Worm (Caenorhabditis elegans) whole organism, young adult: ENCODE data around the gene rpia-1.
A peak's percentile ranks its signal among the peaks of the same experiment; 100 is the strongest.

Experiments used
- B0336.3 ChIP-seq: fragments of 200-800 bp; sonication (Bioruptor generic); IDR thresholded peaks from 2 replicates; pipeline ENCODE4 v1.3.6; 2022; ENCODE audit warnings: missing genetic modification characterization, missing compliant biosample characterization
- D2030.7 ChIP-seq: fragments of 200-800 bp; sonication (Bioruptor generic); IDR thresholded peaks from 2 replicates; pipeline ENCODE4 v1.3.6; 2022; ENCODE audit warnings: missing genetic modification reagents, missing genetic modification characterization, missing compliant biosample characterization
- F57C9.4 ChIP-seq: sonication (generic microtip); optimal IDR thresholded peaks from 2 replicates; lab custom pipeline; 2017; ENCODE audit warnings: mild to moderate bottlenecking, missing genetic modification characterization, missing compliant biosample characterization
- ZK185.1 ChIP-seq: sonication (generic microtip); optimal IDR thresholded peaks from 2 replicates; lab custom pipeline; 2016; ENCODE audit warnings: mild to moderate bottlenecking, missing genetic modification characterization, missing compliant biosample characterization; ENCODE audit not compliant: poor library complexity, severe bottlenecking
- ama-1 ChIP-seq, 3 experiments: fragments of 150-350 bp in 1 of 3; sonication (generic microtip) in 2 of 3; optimal IDR thresholded peaks; 2 replicates each; lab custom pipeline; 2014 to 2018; ENCODE audit warnings: missing biosample characterization in 2 of 3, missing genetic modification characterization in 2 of 3, missing genetic modification reagents in 2 of 3
- attf-5 ChIP-seq: fragments of 200-800 bp; sonication (Bioruptor generic); optimal IDR thresholded peaks from 2 replicates; lab custom pipeline; 2018; ENCODE audit warnings: mild to moderate bottlenecking, missing genetic modification characterization, missing compliant biosample characterization
- attf-6 ChIP-seq: fragments of 200-800 bp; sonication (Bioruptor generic); IDR thresholded peaks from 2 replicates; pipeline ENCODE4 v1.3.6; 2022; ENCODE audit warnings: missing genetic modification reagents, missing genetic modification characterization, missing compliant biosample characterization
- cebp-1 ChIP-seq, 2 experiments: fragments of 200-800 bp in 1 of 2; sonication (Bioruptor generic) in 1 of 2; sonication (generic microtip) in 1 of 2; IDR thresholded peaks in 1 of 2; optimal IDR thresholded peaks in 1 of 2; 2 replicates each; pipeline versions ENCODE4 v1.3.6 to Lab custom; 2017 to 2022; ENCODE audit warnings: missing compliant biosample characterization in 2 of 2, missing genetic modification characterization in 2 of 2, mild to moderate bottlenecking in 1 of 2, missing genetic modification reagents in 1 of 2, moderate library complexity in 1 of 2
- ceh-27 ChIP-seq: fragments of 200-800 bp; sonication (Bioruptor generic); optimal IDR thresholded peaks from 2 replicates; lab custom pipeline; 2018; ENCODE audit warnings: mild to moderate bottlenecking, missing genetic modification characterization, moderate library complexity, missing compliant biosample characterization
- ceh-40 ChIP-seq: fragments of 200-800 bp; sonication (Bioruptor generic); IDR thresholded peaks from 2 replicates; pipeline ENCODE4 v1.3.6; 2022; ENCODE audit warnings: missing genetic modification characterization, missing compliant biosample characterization
- ceh-58 ChIP-seq: fragments of 200-800 bp; sonication (Bioruptor generic); IDR thresholded peaks from 2 replicates; pipeline ENCODE4 v1.3.6; 2022; ENCODE audit warnings: missing genetic modification characterization, missing compliant biosample characterization
- chd-7 ChIP-seq: sonication (generic microtip); optimal IDR thresholded peaks from 2 replicates; lab custom pipeline; 2016; ENCODE audit warnings: mild to moderate bottlenecking, missing genetic modification characterization, moderate library complexity, missing compliant biosample characterization
- dox-1 ChIP-seq: fragments of 200-800 bp; sonication (Bioruptor generic); IDR thresholded peaks from 2 replicates; pipeline ENCODE4 v1.3.6; 2022; ENCODE audit warnings: missing genetic modification reagents, missing genetic modification characterization, missing compliant biosample characterization
- dpl-1 ChIP-seq: fragments of 150-350 bp; optimal IDR thresholded peaks from 2 replicates; lab custom pipeline; 2014; ENCODE audit warnings: missing biosample characterization, missing genetic modification reagents, missing genetic modification characterization
- efl-1 ChIP-seq: fragments of 150-350 bp; optimal IDR thresholded peaks from 2 replicates; lab custom pipeline; 2014; ENCODE audit warnings: missing biosample characterization, missing genetic modification reagents, missing genetic modification characterization
- egl-44 ChIP-seq: fragments of 200-800 bp; sonication (Bioruptor generic); IDR thresholded peaks from 2 replicates; pipeline ENCODE4 v1.3.6; 2022; ENCODE audit warnings: missing genetic modification reagents, missing genetic modification characterization, missing compliant biosample characterization
- ets-4 ChIP-seq: fragments of 200-800 bp; sonication (Bioruptor generic); optimal IDR thresholded peaks from 2 replicates; lab custom pipeline; 2018; ENCODE audit warnings: mild to moderate bottlenecking, missing genetic modification characterization, missing compliant biosample characterization
- hlh-12 ChIP-seq: sonication (generic microtip); optimal IDR thresholded peaks from 2 replicates; lab custom pipeline; 2016; ENCODE audit warnings: missing genetic modification characterization, missing compliant biosample characterization
- hmg-1.2 ChIP-seq: fragments of 200-800 bp; sonication (Bioruptor generic); IDR thresholded peaks from 2 replicates; pipeline ENCODE4 v1.3.6; 2022; ENCODE audit warnings: missing genetic modification reagents, missing genetic modification characterization, missing compliant biosample characterization
- lin-40 ChIP-seq: sonication (generic microtip); optimal IDR thresholded peaks from 2 replicates; lab custom pipeline; 2016; ENCODE audit warnings: missing genetic modification characterization, mild to moderate bottlenecking, missing compliant biosample characterization, missing genotype, missing genetic modification reagents
- lin-54 ChIP-seq: fragments of 200-800 bp; sonication (Bioruptor generic); optimal IDR thresholded peaks from 2 replicates; lab custom pipeline; 2018; ENCODE audit warnings: mild to moderate bottlenecking, missing genetic modification characterization, missing compliant biosample characterization
- madf-10 ChIP-seq: sonication (generic microtip); optimal IDR thresholded peaks from 2 replicates; lab custom pipeline; 2016; ENCODE audit warnings: mild to moderate bottlenecking, missing genetic modification characterization, missing compliant biosample characterization
- mcd-1 ChIP-seq: fragments of 200-800 bp; sonication (Bioruptor generic); IDR thresholded peaks from 2 replicates; pipeline ENCODE4 v1.3.6; 2022; ENCODE audit warnings: missing genetic modification reagents, missing genetic modification characterization, missing compliant biosample characterization
- mes-4 ChIP-seq: sonication (generic microtip); optimal IDR thresholded peaks from 2 replicates; lab custom pipeline; 2016; ENCODE audit warnings: missing genotype, missing genetic modification characterization, missing compliant biosample characterization
- nfya-2 ChIP-seq: fragments of 200-800 bp; sonication (Bioruptor generic); IDR thresholded peaks from 2 replicates; pipeline ENCODE4 v1.3.6; 2022; ENCODE audit warnings: missing genetic modification reagents, missing genetic modification characterization, missing compliant biosample characterization
- nhr-27 ChIP-seq: fragments of 200-800 bp; sonication (Bioruptor generic); optimal IDR thresholded peaks from 2 replicates; lab custom pipeline; 2018; ENCODE audit warnings: mild to moderate bottlenecking, missing genetic modification characterization, moderate library complexity, missing compliant biosample characterization
- nhr-80 ChIP-seq: sonication (generic microtip); optimal IDR thresholded peaks from 2 replicates; lab custom pipeline; 2016; ENCODE audit warnings: missing genetic modification characterization, missing compliant biosample characterization
- nhr-90 ChIP-seq: sonication (generic microtip); optimal IDR thresholded peaks from 2 replicates; lab custom pipeline; 2016; ENCODE audit warnings: missing genotype, mild to moderate bottlenecking, missing genetic modification characterization, missing compliant biosample characterization
- pbrm-1 ChIP-seq: fragments of 200-800 bp; sonication (Bioruptor generic); IDR thresholded peaks from 2 replicates; pipeline ENCODE4 v1.3.6; 2022; ENCODE audit warnings: missing genetic modification reagents, missing genetic modification characterization, missing compliant biosample characterization
- repo-1 ChIP-seq: sonication (generic microtip); optimal IDR thresholded peaks from 2 replicates; lab custom pipeline; 2017; ENCODE audit warnings: mild to moderate bottlenecking, missing genetic modification characterization, missing compliant biosample characterization
- sea-2 ChIP-seq: fragments of 200-800 bp; sonication (Bioruptor generic); IDR thresholded peaks from 2 replicates; pipeline ENCODE4 v1.3.6; 2022; ENCODE audit warnings: missing genetic modification characterization, missing compliant biosample characterization
- snpc-4 ChIP-seq, 5 experiments: fragments of 150-350 bp in 1 of 5; sonication (generic microtip) in 4 of 5; optimal IDR thresholded peaks; 2 replicates each; lab custom pipeline; 2014 to 2018; ENCODE audit warnings: missing genetic modification characterization in 5 of 5, missing biosample characterization in 3 of 5, antibody characterized with exemption in 2 of 5, mild to moderate bottlenecking in 2 of 5, missing compliant biosample characterization in 2 of 5, missing genotype in 2 of 5, moderate library complexity in 2 of 5, missing genetic modification reagents in 1 of 5
- tbp1 ChIP-seq: fragments of 200-800 bp; sonication (Bioruptor generic); optimal IDR thresholded peaks from 2 replicates; lab custom pipeline; 2018; ENCODE audit warnings: mild to moderate bottlenecking, missing genetic modification characterization, missing compliant biosample characterization
- unc-130 ChIP-seq: sonication (generic microtip); optimal IDR thresholded peaks from 2 replicates; lab custom pipeline; 2016; ENCODE audit warnings: missing genetic modification reagents, missing genetic modification characterization, missing compliant biosample characterization
- xnd-1 ChIP-seq: sonication (generic microtip); optimal IDR thresholded peaks from 2 replicates; lab custom pipeline; 2016; ENCODE audit warnings: missing genotype, missing genetic modification reagents, missing genetic modification characterization, missing compliant biosample characterization
- zfh-2 ChIP-seq: fragments of 200-800 bp; sonication (Bioruptor generic); conservative IDR thresholded peaks from 2 replicates; pipeline ENCODE4 v1.3.6; 2022; ENCODE audit warnings: missing genetic modification reagents, missing genetic modification characterization, missing compliant biosample characterization
- ztf-18 ChIP-seq: sonication (generic microtip); optimal IDR thresholded peaks from 2 replicates; lab custom pipeline; 2016; ENCODE audit warnings: missing genotype, mild to moderate bottlenecking, missing genetic modification characterization, missing compliant biosample characterization
- ztf-25 ChIP-seq: fragments of 200-800 bp; sonication (Bioruptor generic); IDR thresholded peaks from 2 replicates; pipeline ENCODE4 v1.3.6; 2022; ENCODE audit warnings: missing genetic modification reagents, missing genetic modification characterization, missing compliant biosample characterization
- ztf-6 ChIP-seq: fragments of 200-800 bp; sonication (Bioruptor generic); IDR thresholded peaks from 2 replicates; pipeline ENCODE4 v1.3.6; 2022; ENCODE audit warnings: missing genetic modification reagents, missing genetic modification characterization, missing compliant biosample characterization

rpia-1 gene

ce11 chrIII:7116615-7117252 is 6.2 kb upstream of the rpia-1 start:
- TF ChIP-seq efl-1 (GFP tag; lab: Kevin White, UChicago) (no peak), egl-44 (GFP tag; lab: Robert Waterston, UW) (no peak), ceh-58 (GFP tag; lab: Robert Waterston, UW) (no peak), B0336.3 (GFP tag; lab: Robert Waterston, UW) (no peak), D2030.7 (GFP tag; lab: Robert Waterston, UW) (no peak), ceh-40 (GFP tag; lab: Robert Waterston, UW) (no peak), cebp-1 (GFP tag; IDR thresholded peaks at IDR 0.05; lab: Robert Waterston, UW) (no peak), cebp-1 (tag; optimal IDR thresholded peaks at IDR 0.05; lab: Kevin White, UChicago) (peak; percentile 72), nhr-90 (tag; lab: Kevin White, UChicago) (no peak), nhr-27 (tag; lab: Kevin White, UChicago) (no peak), ets-4 (GFP tag; lab: Kevin White, UChicago) (no peak), unc-130 (GFP tag; lab: Kevin White, UChicago) (no peak), snpc-4 (GFP tag; optimal IDR thresholded peaks at IDR 0.05; lab: Kevin White, UChicago) (no peak), snpc-4 (tag; optimal IDR thresholded peaks at IDR 0.05; lab: Kevin White, UChicago) (peak in 1 of 4 experiments; percentile 14), lin-54 (GFP tag; lab: Kevin White, UChicago) (peak; percentile 35), lin-40 (tag; lab: Kevin White, UChicago) (peak; percentile 46), ama-1 (optimal IDR thresholded peaks at IDR 0.05; lab: Kevin White, UChicago) (no peak), ama-1 (GFP tag; optimal IDR thresholded peaks at IDR 0.05; lab: Kevin White, UChicago) (no peak), madf-10 (tag; lab: Kevin White, UChicago) (no peak), ztf-6 (no peak), nhr-80 (peak; percentile 69), ZK185.1 (tag; lab: Kevin White, UChicago) (peak; percentile 21), hlh-12 (tag; lab: Kevin White, UChicago) (no peak), attf-6 (GFP tag; lab: Robert Waterston, UW) (no peak), F57C9.4 (tag; lab: Kevin White, UChicago) (no peak), attf-5 (peak; percentile 71), zfh-2 (no peak), tbp1 (peak; percentile 21), ztf-18 (tag; lab: Kevin White, UChicago) (no peak), pbrm-1 (no peak), dox-1 (no peak; the same call in 1 of the 2 replicates), ztf-25 (GFP tag; lab: Robert Waterston, UW) (no peak), nfya-2 (no peak), sea-2 (no peak), ceh-27 (GFP tag; lab: Kevin White, UChicago) (no peak), chd-7 (tag; lab: Kevin White, UChicago) (no peak), repo-1 (tag; lab: Kevin White, UChicago) (peak; percentile 21), mes-4 (tag; lab: Kevin White, UChicago) (no peak), dpl-1 (no peak), xnd-1 (tag; lab: Kevin White, UChicago) (no peak), hmg-1.2 (peak; percentile 79), mcd-1 (GFP tag; lab: Robert Waterston, UW) (peak; percentile 33; the same call in 1 of the 2 replicates)
